Fruit fly (Drosophila melanogaster): ENCODE data around the gene SP1029.
A peak's percentile ranks its signal among the peaks of the same experiment; 100 is the strongest.

SP1029 gene

DNA sequence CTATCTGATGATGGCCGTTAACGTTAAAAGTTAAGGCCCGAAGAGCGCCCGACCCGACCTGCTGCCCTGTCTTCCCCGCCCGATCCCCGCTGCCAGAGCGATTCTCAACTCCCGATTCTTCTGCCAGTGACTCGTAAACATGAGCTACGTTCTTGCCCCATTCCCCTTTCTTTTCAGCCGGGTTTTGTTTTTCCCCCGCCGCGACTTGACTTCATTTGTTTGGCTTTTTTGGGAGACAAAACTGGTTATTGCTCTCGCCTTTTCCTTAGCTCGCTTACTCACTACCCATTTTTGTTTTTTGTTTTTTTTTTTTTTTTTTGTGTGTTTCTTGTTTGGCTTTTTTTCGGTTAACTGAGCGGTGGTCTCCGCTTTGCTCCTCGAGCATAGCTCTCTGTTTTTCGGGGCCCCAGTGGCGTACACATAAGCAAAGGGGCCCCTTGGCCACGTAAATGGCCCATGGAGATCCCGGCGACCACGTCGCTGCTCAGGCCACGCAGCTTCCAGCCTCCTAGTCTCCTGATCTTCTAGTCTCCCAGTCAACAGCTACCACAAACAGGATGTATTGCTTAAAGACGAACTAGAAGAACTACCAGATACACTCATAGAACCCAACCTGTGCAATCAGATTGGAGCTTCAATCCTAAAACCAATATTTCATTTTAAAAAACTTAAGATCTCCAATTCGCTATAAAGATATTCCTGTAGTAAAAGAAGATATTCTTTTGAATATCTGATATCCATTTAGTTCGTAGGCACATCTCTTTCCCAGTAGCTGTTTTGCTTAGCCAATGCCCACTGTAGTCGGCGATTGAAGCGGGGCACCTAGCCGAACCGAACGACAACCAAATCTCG is 39.5 kb downstream of the SP1029 start (continued):
- no peak for TF ChIP-seq CG14050 (GFP tag; IDR thresholded peaks at IDR 0.05)
- TF ChIP-seq CG17802 (tag; optimal IDR thresholded peaks at IDR 0.05) = no peak
- TF ChIP-seq Deaf1 (tag; optimal IDR thresholded peaks at IDR 0.05) = peak; percentile 72
- TF ChIP-seq Mes4 (GFP tag; optimal IDR thresholded peaks at IDR 0.05) = no peak
- TF ChIP-seq Fer1 (GFP tag; optimal IDR thresholded peaks at IDR 0.05) = no peak
- TF ChIP-seq Sox102F (GFP tag; optimal IDR thresholded peaks at IDR 0.05) = no peak
- no peak for TF ChIP-seq NC2α (GFP tag; optimal IDR thresholded peaks at IDR 0.05)
- TF ChIP-seq bowl (GFP tag; IDR thresholded peaks at IDR 0.05) = no peak
- no peak for TF ChIP-seq ranshi (GFP tag; IDR thresholded peaks at IDR 0.05)
- no peak for TF ChIP-seq vnd (GFP tag; IDR thresholded peaks at IDR 0.05; ENCODE audit: partially characterized antibody)
- no peak for TF ChIP-seq HLH3B (GFP tag; IDR thresholded peaks at IDR 0.05)
- no peak for TF ChIP-seq CG6765 (GFP tag; optimal IDR thresholded peaks at IDR 0.05)
- TF ChIP-seq CG4707 (GFP tag; optimal IDR thresholded peaks at IDR 0.05) = no peak
- no peak for TF ChIP-seq so (GFP tag; IDR thresholded peaks at IDR 0.05)
- TF ChIP-seq CG16815 (GFP tag; optimal IDR thresholded peaks at IDR 0.05) = peak; percentile 11
- TF ChIP-seq Six4 (GFP tag; optimal IDR thresholded peaks at IDR 0.05) = no peak
- TF ChIP-seq CG7357 (GFP tag; IDR thresholded peaks at IDR 0.05) = no peak
- no peak for TF ChIP-seq CG3407 (GFP tag; optimal IDR thresholded peaks at IDR 0.05)
- no peak for TF ChIP-seq CG6683 (GFP tag; optimal IDR thresholded peaks at IDR 0.05)
- TF ChIP-seq CG2120 (GFP tag; optimal IDR thresholded peaks at IDR 0.05) = no peak
- TF ChIP-seq CG1603 (tag; optimal IDR thresholded peaks at IDR 0.05) = peak; percentile 49
- no peak for TF ChIP-seq CG3281 (GFP tag; optimal IDR thresholded peaks at IDR 0.05)
- no peak for TF ChIP-seq D19B (GFP tag; optimal IDR thresholded peaks at IDR 0.05)
- no peak for TF ChIP-seq Meics (GFP tag; optimal IDR thresholded peaks at IDR 0.05)
- no peak for TF ChIP-seq CG33213 (GFP tag; optimal IDR thresholded peaks at IDR 0.05)
- peak; percentile 90 for TF ChIP-seq sens (GFP tag)
- no peak for TF ChIP-seq onecut (GFP tag; IDR thresholded peaks at IDR 0.05)
- TF ChIP-seq CG11696 (GFP tag; IDR thresholded peaks at IDR 0.05) = no peak
- no peak for TF ChIP-seq Spps (tag; optimal IDR thresholded peaks at IDR 0.05)
- no peak for TF ChIP-seq hth (optimal IDR thresholded peaks at IDR 0.05)
- TF ChIP-seq Ptx1 (GFP tag; IDR thresholded peaks at IDR 0.05) = no peak
- no peak for TF ChIP-seq ro (GFP tag; IDR thresholded peaks at IDR 0.05)
- no peak for TF ChIP-seq CG12236 (GFP tag; optimal IDR thresholded peaks at IDR 0.05)
- TF ChIP-seq D (optimal IDR thresholded peaks at IDR 0.05) = no peak
- no peak for TF ChIP-seq D (GFP tag; optimal IDR thresholded peaks at IDR 0.05)
- peak; percentile 68 for TF ChIP-seq dmrt11E (tag; optimal IDR thresholded peaks at IDR 0.05)
- TF ChIP-seq ab (GFP tag; optimal IDR thresholded peaks at IDR 0.05) = no peak
- TF ChIP-seq fru (optimal IDR thresholded peaks at IDR 0.05) = no peak
- no peak for TF ChIP-seq gcm (GFP tag; optimal IDR thresholded peaks at IDR 0.05)
- TF ChIP-seq CG14667 (GFP tag; IDR thresholded peaks at IDR 0.05) = no peak
- TF ChIP-seq CG8281 (tag; optimal IDR thresholded peaks at IDR 0.05) = no peak
- TF ChIP-seq Dbx (GFP tag; IDR thresholded peaks at IDR 0.05) = no peak
- TF ChIP-seq Vsx1 (GFP tag; optimal IDR thresholded peaks at IDR 0.05) = no peak
- no peak for TF ChIP-seq prd (optimal IDR thresholded peaks at IDR 0.05)
- TF ChIP-seq prd (GFP tag; IDR thresholded peaks at IDR 0.05) = no peak
- TF ChIP-seq CG32532 (GFP tag; IDR thresholded peaks at IDR 0.05) = no peak
- no peak for TF ChIP-seq CG11560 (tag; IDR thresholded peaks at IDR 0.05)
- no peak for TF ChIP-seq CG10274 (GFP tag; optimal IDR thresholded peaks at IDR 0.05)
- no peak for TF ChIP-seq CG12104 (GFP tag; optimal IDR thresholded peaks at IDR 0.05)
- peak; percentile 15 for TF ChIP-seq CG10267 (tag; optimal IDR thresholded peaks at IDR 0.05)
- no peak for TF ChIP-seq Nf-YA (GFP tag; IDR thresholded peaks at IDR 0.05)
- no peak for TF ChIP-seq CrebB (tag; optimal IDR thresholded peaks at IDR 0.05)
